Worm (Caenorhabditis elegans): ENCODE measurements around the gene M04B2.4.

- TF ChIP-seq nhr-237 (tag; optimal IDR thresholded peaks at IDR 0.05) (no peak), ZK546.5 (tag; optimal IDR thresholded peaks at IDR 0.05) (no peak), unc-130 (GFP tag; optimal IDR thresholded peaks at IDR 0.05) (no peak), lin-13 (GFP tag; optimal IDR thresholded peaks at IDR 0.05) (no peak), T20F7.1 (GFP tag; optimal IDR thresholded peaks at IDR 0.05) (no peak)
These were observed 32.8 kb downstream of the M04B2.4 start for ce11 chrIV:11487889-11488556.

Data from whole organism, L4 larva.